Worm (Caenorhabditis elegans) whole organism, early embryonic: ENCODE measurements around the gene T19C4.1.

ENCODE experiments used
- B0310.2 ChIP-seq: sonication (generic microtip); optimal IDR thresholded peaks from 2 replicates; lab custom pipeline; 2016; ENCODE audit warnings: mild to moderate bottlenecking, missing genetic modification characterization, missing compliant biosample characterization
- F13C5.2 ChIP-seq: sonication (generic microtip); optimal IDR thresholded peaks from 2 replicates; lab custom pipeline; 2017; ENCODE audit warnings: mild to moderate bottlenecking, missing genetic modification characterization, inconsistent platforms, missing compliant biosample characterization
- aly-1 ChIP-seq: sonication (generic microtip); optimal IDR thresholded peaks from 2 replicates; lab custom pipeline; 2016; ENCODE audit warnings: missing genetic modification characterization, missing compliant biosample characterization
- ama-1 ChIP-seq: fragments of 150-350 bp; optimal IDR thresholded peaks from 2 replicates; lab custom pipeline; 2014
- ceh-13 ChIP-seq: fragments of 200-800 bp; sonication (Bioruptor generic); optimal IDR thresholded peaks from 2 replicates; lab custom pipeline; 2018; ENCODE audit warnings: mild to moderate bottlenecking, missing genetic modification characterization, missing compliant biosample characterization
- ceh-36 ChIP-seq: sonication (generic microtip); optimal IDR thresholded peaks from 2 replicates; lab custom pipeline; 2016; ENCODE audit warnings: missing genetic modification characterization, inconsistent platforms, missing compliant biosample characterization
- ets-7 ChIP-seq: sonication (generic microtip); optimal IDR thresholded peaks from 2 replicates; lab custom pipeline; 2016; ENCODE audit warnings: missing genotype, missing genetic modification characterization, missing compliant biosample characterization
- flt-1 ChIP-seq: fragments of 200-800 bp; sonication (Bioruptor generic); IDR thresholded peaks from 2 replicates; pipeline ENCODE4 v1.3.6; 2022; ENCODE audit warnings: missing genetic modification characterization, missing compliant biosample characterization
- hmbx-1 ChIP-seq: sonication (generic microtip); optimal IDR thresholded peaks from 2 replicates; lab custom pipeline; 2016; ENCODE audit warnings: mild to moderate bottlenecking, missing genetic modification characterization, missing compliant biosample characterization
- hmg-4 ChIP-seq: fragments of 200-800 bp; sonication (Bioruptor generic); optimal IDR thresholded peaks from 2 replicates; lab custom pipeline; 2018; ENCODE audit warnings: mild to moderate bottlenecking, missing genetic modification characterization, missing compliant biosample characterization
- hnd-1 ChIP-seq: sonication (generic microtip); optimal IDR thresholded peaks from 2 replicates; lab custom pipeline; 2016; ENCODE audit warnings: missing genetic modification characterization, missing compliant biosample characterization
- pes-1 ChIP-seq: fragments of 200-800 bp; sonication (Bioruptor generic); IDR thresholded peaks from 2 replicates; pipeline ENCODE4 v1.3.6; 2022; ENCODE audit warnings: missing genetic modification reagents, missing genetic modification characterization, missing compliant biosample characterization
- scrt-1 ChIP-seq: fragments of 200-800 bp; sonication (Bioruptor generic); IDR thresholded peaks from 2 replicates; pipeline ENCODE4 v1.3.6; 2022; ENCODE audit warnings: missing genetic modification characterization, missing compliant biosample characterization
- sea-1 ChIP-seq: fragments of 200-800 bp; sonication (Bioruptor generic); conservative IDR thresholded peaks from 2 replicates; pipeline ENCODE4 v1.3.6; 2022; ENCODE audit warnings: missing genetic modification characterization, missing compliant biosample characterization
- tbx-11 ChIP-seq: fragments of 200-800 bp; sonication (Bioruptor generic); IDR thresholded peaks from 2 replicates; pipeline ENCODE4 v1.3.6; 2022; ENCODE audit warnings: missing genetic modification characterization, missing compliant biosample characterization
- tbx-37 ChIP-seq: fragments of 200-800 bp; sonication (Bioruptor generic); conservative IDR thresholded peaks from 2 replicates; pipeline ENCODE4 v1.3.6; 2022; ENCODE audit warnings: missing genetic modification reagents, missing genetic modification characterization, missing compliant biosample characterization
- tra-4 ChIP-seq: sonication (generic microtip); optimal IDR thresholded peaks from 2 replicates; lab custom pipeline; 2017; ENCODE audit warnings: missing genetic modification characterization, missing compliant biosample characterization

Gene T19C4.1

DNA sequence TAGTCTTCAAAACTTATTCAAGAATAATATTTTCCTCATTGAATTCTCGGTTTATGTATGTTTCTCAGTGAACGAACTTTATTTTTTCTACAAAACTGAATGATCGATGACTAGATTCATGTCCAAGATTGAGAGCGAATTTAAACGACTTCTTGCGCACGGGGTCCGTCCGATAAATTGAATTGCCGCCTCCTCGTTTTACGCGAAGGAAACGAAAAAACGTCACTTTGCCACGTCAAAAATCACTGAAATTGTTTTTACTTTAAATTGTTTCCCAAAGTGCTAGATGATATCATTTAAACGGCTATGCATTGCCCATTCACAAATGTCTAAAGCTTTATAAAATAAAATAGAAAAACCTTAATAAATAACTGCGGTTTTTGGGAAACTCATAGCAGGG is 18.2 kb downstream of the T19C4.1 start:
- TF ChIP-seq ama-1 (lab: Kevin White, UChicago) (no peak), flt-1 (GFP tag; lab: Robert Waterston, UW) (no peak), hmbx-1 (tag; lab: Kevin White, UChicago) (no peak), ets-7 (tag; lab: Kevin White, UChicago) (no peak), aly-1 (tag; lab: Kevin White, UChicago) (no peak), hmg-4 (GFP tag; lab: Kevin White, UChicago) (no peak), tra-4 (no peak), tbx-11 (GFP tag; lab: Robert Waterston, UW) (no peak), scrt-1 (no peak), hnd-1 (tag; lab: Kevin White, UChicago) (no peak)

DNA sequence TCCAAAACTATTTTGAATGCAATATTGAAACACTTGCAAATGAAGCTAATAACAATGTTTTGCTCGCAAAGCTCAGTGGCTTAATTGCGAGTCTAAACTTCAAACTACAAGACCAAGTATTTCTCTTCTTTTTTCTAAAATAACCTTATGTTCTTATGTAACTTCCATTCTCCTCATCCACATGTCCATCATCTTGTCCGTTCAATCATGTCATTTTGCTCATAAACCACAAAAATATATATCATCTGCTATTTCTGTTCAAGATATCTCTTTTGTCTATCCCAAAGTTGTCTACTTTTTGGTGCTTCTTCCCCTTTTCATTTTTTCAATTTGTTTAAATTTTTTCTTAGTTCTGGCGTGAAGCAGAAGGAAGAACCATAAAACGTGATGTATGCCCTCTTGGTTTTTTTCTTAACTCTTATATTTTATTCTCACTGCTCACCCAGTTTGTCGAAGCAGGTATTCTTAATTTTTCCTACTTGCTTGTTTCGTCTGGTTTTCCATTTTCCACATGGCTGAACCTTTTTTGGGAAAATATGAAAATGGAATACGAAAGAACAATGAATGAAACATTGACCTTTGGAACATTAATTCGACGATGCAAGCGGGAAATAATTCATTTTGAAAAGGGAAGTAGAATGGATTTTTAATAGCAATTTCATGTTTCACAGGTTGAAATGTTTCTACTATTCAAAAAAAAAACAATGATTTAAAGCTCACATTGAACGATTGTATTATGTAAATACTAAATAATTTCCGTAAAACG is 21.2 kb downstream of the T19C4.1 start:
- TF ChIP-seq flt-1 (GFP tag; lab: Robert Waterston, UW) (no peak), pes-1 (GFP tag; lab: Robert Waterston, UW) (no peak), tbx-37 (GFP tag; lab: Robert Waterston, UW) (no peak), ets-7 (tag; lab: Kevin White, UChicago) (no peak), hmbx-1 (tag; lab: Kevin White, UChicago) (no peak), hmg-4 (GFP tag; lab: Kevin White, UChicago) (no peak), ceh-13 (GFP tag; lab: Kevin White, UChicago) (no peak), scrt-1 (no peak), F13C5.2 (no peak)

DNA sequence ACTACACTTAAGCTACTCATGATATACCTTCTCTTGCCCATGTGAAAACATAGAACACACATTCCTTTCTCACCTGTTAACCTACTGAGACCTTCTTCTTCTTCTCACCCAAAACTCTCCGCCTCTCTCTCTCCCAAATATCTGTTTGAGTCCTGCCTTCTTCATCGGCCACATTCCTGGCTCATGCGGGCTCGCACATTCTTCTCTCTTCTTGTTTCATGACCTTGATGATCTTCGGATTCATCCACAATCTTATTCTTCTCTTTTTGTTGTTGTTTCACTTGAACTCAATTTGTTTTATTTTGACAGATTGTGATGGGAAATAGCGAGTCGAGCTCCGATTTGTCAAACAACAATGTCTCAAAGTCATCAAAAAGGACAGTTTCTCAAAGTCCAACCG is 22.4 kb downstream of the T19C4.1 start, which contains the start of gene T19C4.5:
Gene T19C4.5 (plus strand): TSS at position 308 of the 400 bp plus-strand sequence.
- TF ChIP-seq F13C5.2 (no peak), tra-4 (no peak), scrt-1 (no peak), ama-1 (lab: Kevin White, UChicago) (no peak), ceh-36 (no peak), flt-1 (GFP tag; lab: Robert Waterston, UW) (no peak), B0310.2 (no peak), hnd-1 (tag; lab: Kevin White, UChicago) (no peak)

DNA sequence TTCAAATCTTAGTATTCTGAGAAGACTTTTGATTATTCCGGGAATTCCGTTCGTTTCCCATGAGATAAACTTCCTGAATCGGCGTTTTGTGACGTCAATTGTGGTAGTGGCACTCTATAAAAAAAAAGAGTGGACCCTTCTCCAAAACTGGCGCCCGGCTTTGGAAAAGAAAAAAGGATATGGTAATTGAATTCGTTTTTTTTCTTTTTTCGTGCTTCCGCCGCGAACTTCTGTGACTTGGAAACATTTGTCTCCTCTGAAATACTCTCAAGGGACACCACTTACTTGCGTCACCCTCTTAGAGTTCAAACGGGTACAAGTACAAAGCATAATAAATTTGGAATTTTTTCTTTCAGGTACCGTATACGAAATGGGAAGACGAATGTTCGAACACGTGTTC is 23.2 kb downstream of the T19C4.1 start:
- TF ChIP-seq ceh-36 (no peak), sea-1 (no peak), tra-4 (no peak)

DNA sequence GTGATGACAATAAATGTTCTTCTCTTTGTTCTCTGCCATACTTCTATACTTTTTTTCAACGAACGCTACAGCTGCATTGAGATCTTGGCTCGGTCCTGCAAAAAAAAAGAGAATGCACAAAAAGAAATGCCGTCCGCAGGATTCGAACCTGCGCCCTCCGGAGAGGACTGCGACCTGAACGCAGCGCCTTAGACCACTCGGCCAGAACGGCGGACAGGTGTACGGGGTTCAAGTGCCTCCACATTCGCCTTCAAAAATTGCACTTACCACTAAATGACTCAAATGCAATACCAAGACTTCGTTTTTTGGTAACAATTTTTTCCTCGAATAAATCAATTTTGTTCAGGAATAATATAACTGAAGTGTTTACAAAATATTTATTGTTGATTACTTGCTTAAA is 25.2 kb downstream of the T19C4.1 start:
- TF ChIP-seq ets-7 (tag; lab: Kevin White, UChicago): no peak
- no peak for TF ChIP-seq aly-1 (tag; lab: Kevin White, UChicago)
- TF ChIP-seq F13C5.2: no peak
- TF ChIP-seq scrt-1: no peak
- no peak for TF ChIP-seq tra-4
- TF ChIP-seq flt-1 (GFP tag; lab: Robert Waterston, UW): no peak
- TF ChIP-seq hnd-1 (tag; lab: Kevin White, UChicago): no peak
- no peak for TF ChIP-seq sea-1

DNA sequence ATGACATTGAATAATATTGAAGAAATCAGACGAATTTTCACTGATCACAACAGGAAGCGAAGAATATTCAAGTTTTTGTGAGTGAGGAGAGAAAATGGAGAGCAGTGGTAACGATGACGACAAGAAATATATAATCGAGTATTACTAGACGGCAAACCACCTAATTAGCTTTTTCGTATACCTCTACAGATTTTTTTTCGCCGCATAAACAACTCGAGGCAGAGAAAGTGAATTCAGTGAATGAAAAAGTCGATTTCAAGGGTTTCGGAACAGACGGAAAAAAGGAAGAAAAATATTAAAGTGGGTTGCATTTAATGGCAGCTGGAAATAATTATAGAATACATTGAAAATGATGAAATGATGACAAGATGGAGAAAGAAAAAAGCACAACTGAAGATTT is 28.1 kb downstream of the T19C4.1 start, which contains the start of gene gpa-1:
Gene gpa-1 (minus strand): TSS at position 101 of the 400 bp plus-strand sequence.
- TF ChIP-seq F13C5.2 (no peak), sea-1 (no peak)

DNA sequence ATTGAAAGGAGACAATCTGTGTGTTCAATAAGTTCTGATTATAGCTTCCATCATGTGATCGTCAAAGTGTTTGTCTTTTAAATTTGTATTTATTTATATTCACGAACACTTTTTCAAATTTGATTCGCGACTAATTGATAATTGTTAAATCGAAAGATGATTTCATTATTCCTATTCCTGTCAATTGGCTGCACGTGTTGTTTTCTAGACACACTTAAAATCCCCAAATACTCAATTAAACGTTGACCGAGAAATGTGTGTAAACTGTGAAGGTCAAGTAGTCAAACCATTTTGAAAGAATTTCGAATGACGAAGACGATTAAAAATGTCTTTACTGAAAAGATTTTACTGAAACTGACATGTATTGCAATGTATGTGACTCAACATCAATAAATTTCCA is 31.4 kb downstream of the T19C4.1 start:
- no peak for TF ChIP-seq F13C5.2
- TF ChIP-seq ceh-36: no peak
- no peak for TF ChIP-seq pes-1 (GFP tag; lab: Robert Waterston, UW)
- TF ChIP-seq hnd-1 (tag; lab: Kevin White, UChicago): no peak
- TF ChIP-seq tbx-11 (GFP tag; lab: Robert Waterston, UW): no peak
- no peak for TF ChIP-seq ets-7 (tag; lab: Kevin White, UChicago)
- TF ChIP-seq ama-1 (lab: Kevin White, UChicago): no peak
- TF ChIP-seq flt-1 (GFP tag; lab: Robert Waterston, UW): no peak
- TF ChIP-seq scrt-1: no peak
- TF ChIP-seq aly-1 (tag; lab: Kevin White, UChicago): no peak
- TF ChIP-seq hmg-4 (GFP tag; lab: Kevin White, UChicago): no peak
- TF ChIP-seq sea-1: no peak
- no peak for TF ChIP-seq tra-4
- TF ChIP-seq tbx-37 (GFP tag; lab: Robert Waterston, UW): no peak
- no peak for TF ChIP-seq B0310.2

DNA sequence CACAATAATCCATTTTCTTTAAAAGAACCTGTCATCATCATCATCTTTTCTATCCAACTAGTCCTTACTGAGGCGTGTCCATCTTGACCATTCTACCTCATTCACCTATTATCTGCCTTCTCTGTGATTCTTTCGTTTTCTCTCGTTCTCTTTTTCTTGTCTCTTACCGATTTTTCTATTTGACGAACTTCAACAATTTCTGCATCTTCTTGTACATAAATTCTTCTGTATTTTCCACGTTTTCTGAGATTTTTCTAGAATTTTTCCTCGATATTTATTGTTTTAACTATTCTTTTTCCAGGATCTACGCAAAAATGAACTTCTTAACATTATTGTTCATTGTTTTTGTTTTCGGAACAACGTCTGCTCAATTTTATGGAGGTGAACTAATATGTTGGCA is 33.4 kb downstream of the T19C4.1 start, which contains the start of gene cnc-10:
Gene cnc-10 (plus strand): TSS at position 301 of the 400 bp plus-strand sequence.
- TF ChIP-seq pes-1 (GFP tag; lab: Robert Waterston, UW) (no peak), ets-7 (tag; lab: Kevin White, UChicago) (no peak), hmbx-1 (tag; lab: Kevin White, UChicago) (no peak), ceh-13 (GFP tag; lab: Kevin White, UChicago) (no peak), flt-1 (GFP tag; lab: Robert Waterston, UW) (no peak), aly-1 (tag; lab: Kevin White, UChicago) (no peak), hnd-1 (tag; lab: Kevin White, UChicago) (no peak), tbx-11 (GFP tag; lab: Robert Waterston, UW) (no peak), tbx-37 (GFP tag; lab: Robert Waterston, UW) (no peak), F13C5.2 (no peak), sea-1 (no peak), ceh-36 (no peak), ama-1 (lab: Kevin White, UChicago) (no peak), tra-4 (no peak)
